Worm (Caenorhabditis elegans) whole organism, L3 larva: Measurements from ENCODE around the gene T23F2.2.

ENCODE experiments used
- fkh-10 ChIP-seq: sonication (generic microtip); optimal IDR thresholded peaks from 2 replicates; lab custom pipeline; 2017; ENCODE audit warnings: missing biosample characterization, missing genetic modification reagents, missing genetic modification characterization
- nhr-11 ChIP-seq: fragments of 150-350 bp; optimal IDR thresholded peaks from 2 replicates; lab custom pipeline; 2014; ENCODE audit warnings: missing biosample characterization, missing genetic modification characterization

DNA sequence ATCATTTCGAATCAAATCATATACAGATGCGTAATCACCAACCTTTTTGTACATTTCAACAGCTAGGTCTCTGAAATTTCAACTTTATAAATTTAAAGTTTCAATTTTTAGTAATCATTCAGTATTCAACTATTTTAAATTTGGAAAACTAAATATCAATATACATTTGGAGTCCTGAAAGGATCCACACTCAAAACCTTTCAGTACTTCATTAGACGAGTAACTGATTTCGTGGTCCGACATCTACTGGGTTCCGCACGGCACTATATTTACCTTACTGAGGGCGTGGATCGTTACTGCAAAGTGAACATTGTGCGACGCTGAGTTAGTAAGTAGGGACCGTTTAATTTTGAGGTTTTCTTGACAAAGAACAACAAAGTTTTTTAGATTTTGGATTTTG is 42.8 kb upstream of the T23F2.2 start:
- TF ChIP-seq fkh-10 (GFP tag; lab: Kevin White, UChicago) (no peak), nhr-11 (tag; lab: Kevin White, UChicago) (no peak)
